Worm (Caenorhabditis elegans) whole organism, late embryonic: ENCODE measurements around the gene lmtr-5.

Experiments used
- C38D4.7 ChIP-seq: fragments of 200-800 bp; sonication (Bioruptor generic); optimal IDR thresholded peaks from 2 replicates; lab custom pipeline; 2018; ENCODE audit warnings: mild to moderate bottlenecking, missing genetic modification characterization, moderate library complexity, missing compliant biosample characterization
- K02D7.2 ChIP-seq: sonication (generic microtip); optimal IDR thresholded peaks from 2 replicates; lab custom pipeline; 2017; ENCODE audit warnings: mild to moderate bottlenecking, missing genetic modification characterization, missing compliant biosample characterization
- K09A11.1 ChIP-seq: sonication (generic microtip); optimal IDR thresholded peaks from 2 replicates; lab custom pipeline; 2017; ENCODE audit warnings: antibody characterized with exemption, mild to moderate bottlenecking, missing genetic modification characterization, missing compliant biosample characterization; ENCODE audit not compliant: insufficient read depth
- Y22D7AL.16 ChIP-seq: sonication (generic microtip); optimal IDR thresholded peaks from 2 replicates; lab custom pipeline; 2016; ENCODE audit warnings: missing genetic modification characterization, missing compliant biosample characterization
- ahr-1 ChIP-seq: sonication (generic microtip); optimal IDR thresholded peaks from 2 replicates; lab custom pipeline; 2016; ENCODE audit warnings: missing genetic modification characterization, missing compliant biosample characterization
- ceh-14 ChIP-seq: sonication (generic microtip); optimal IDR thresholded peaks from 2 replicates; lab custom pipeline; 2016; ENCODE audit warnings: missing genotype, missing genetic modification characterization, missing compliant biosample characterization
- ceh-18 ChIP-seq: sonication (generic microtip); optimal IDR thresholded peaks from 2 replicates; lab custom pipeline; 2016; ENCODE audit warnings: missing genetic modification characterization, missing compliant biosample characterization
- ceh-2 ChIP-seq: sonication (generic microtip); optimal IDR thresholded peaks from 2 replicates; lab custom pipeline; 2016; ENCODE audit warnings: missing genotype, missing genetic modification characterization, missing compliant biosample characterization
- ceh-22 ChIP-seq: sonication (generic microtip); optimal IDR thresholded peaks from 2 replicates; lab custom pipeline; 2017; ENCODE audit warnings: missing biosample characterization, missing genetic modification characterization
- ceh-31 ChIP-seq: sonication (generic microtip); optimal IDR thresholded peaks from 2 replicates; lab custom pipeline; 2016; ENCODE audit warnings: missing genetic modification characterization, missing compliant biosample characterization
- ceh-48 ChIP-seq: sonication (generic microtip); optimal IDR thresholded peaks from 2 replicates; lab custom pipeline; 2016; ENCODE audit warnings: missing genetic modification characterization, inconsistent platforms, missing compliant biosample characterization
- dve-1 ChIP-seq: sonication (generic microtip); optimal IDR thresholded peaks from 2 replicates; lab custom pipeline; 2017; ENCODE audit warnings: antibody characterized with exemption, mild to moderate bottlenecking, missing genetic modification characterization, missing compliant biosample characterization
- elt-2 ChIP-seq: sonication (generic microtip); optimal IDR thresholded peaks from 2 replicates; lab custom pipeline; 2016; ENCODE audit warnings: missing genetic modification reagents, missing genetic modification characterization, missing compliant biosample characterization
- ets-4 ChIP-seq: sonication (generic microtip); optimal IDR thresholded peaks from 2 replicates; lab custom pipeline; 2016; ENCODE audit warnings: missing genetic modification characterization, missing compliant biosample characterization
- eyg-1 ChIP-seq: sonication (generic microtip); optimal IDR thresholded peaks from 2 replicates; lab custom pipeline; 2016; ENCODE audit warnings: missing genotype, missing genetic modification characterization, missing compliant biosample characterization
- fax-1 ChIP-seq: sonication (generic microtip); optimal IDR thresholded peaks from 2 replicates; lab custom pipeline; 2016; ENCODE audit warnings: missing genotype, missing genetic modification characterization, missing compliant biosample characterization
- fkh-6 ChIP-seq: sonication (generic microtip); optimal IDR thresholded peaks from 2 replicates; lab custom pipeline; 2016; ENCODE audit warnings: missing genetic modification characterization, missing compliant biosample characterization
- hlh-13 ChIP-seq: fragments of 200-800 bp; sonication (Bioruptor generic); optimal IDR thresholded peaks from 2 replicates; lab custom pipeline; 2018; ENCODE audit warnings: mild to moderate bottlenecking, missing genetic modification characterization, missing compliant biosample characterization
- hlh-30 ChIP-seq: sonication (generic microtip); optimal IDR thresholded peaks from 2 replicates; lab custom pipeline; 2017; ENCODE audit warnings: antibody characterized with exemption, missing genetic modification characterization, missing compliant biosample characterization; ENCODE audit not compliant: insufficient read depth
- lim-6 ChIP-seq: sonication (generic microtip); optimal IDR thresholded peaks from 2 replicates; lab custom pipeline; 2016; ENCODE audit warnings: missing genetic modification characterization, missing compliant biosample characterization
- mec-3 ChIP-seq: sonication (generic microtip); optimal IDR thresholded peaks from 2 replicates; lab custom pipeline; 2016; ENCODE audit warnings: borderline replicate concordance, missing genetic modification characterization, missing compliant biosample characterization
- nfya-1 ChIP-seq: sonication (generic microtip); optimal IDR thresholded peaks from 2 replicates; lab custom pipeline; 2017; ENCODE audit warnings: missing genetic modification characterization, mild to moderate bottlenecking, missing compliant biosample characterization, antibody characterized with exemption, moderate library complexity
- nhr-11 ChIP-seq: fragments of 150-350 bp; optimal IDR thresholded peaks from 2 replicates; lab custom pipeline; 2014; ENCODE audit warnings: missing biosample characterization, missing genetic modification characterization
- npax-4 ChIP-seq: sonication (generic microtip); optimal IDR thresholded peaks from 2 replicates; lab custom pipeline; 2016; ENCODE audit warnings: missing genetic modification characterization, missing compliant biosample characterization
- pha-2 ChIP-seq: sonication (generic microtip); optimal IDR thresholded peaks from 2 replicates; lab custom pipeline; 2017; ENCODE audit warnings: mild to moderate bottlenecking, missing genetic modification characterization, missing compliant biosample characterization
- pha-4 ChIP-seq: fragments of 150-350 bp; optimal IDR thresholded peaks from 2 replicates; lab custom pipeline; 2018; ENCODE audit warnings: missing biosample characterization, missing genetic modification reagents, missing genetic modification characterization
- pqm-1 ChIP-seq: sonication (generic microtip); optimal IDR thresholded peaks from 2 replicates; lab custom pipeline; 2016; ENCODE audit warnings: missing genetic modification characterization, missing compliant biosample characterization
- sox-4 ChIP-seq: sonication (generic microtip); optimal IDR thresholded peaks from 2 replicates; lab custom pipeline; 2017; ENCODE audit warnings: mild to moderate bottlenecking, missing genetic modification characterization, inconsistent platforms, missing compliant biosample characterization
- syd-9 ChIP-seq: sonication (generic microtip); optimal IDR thresholded peaks from 2 replicates; lab custom pipeline; 2016; ENCODE audit warnings: mild to moderate bottlenecking, missing genetic modification characterization, moderate library complexity, missing compliant biosample characterization
- tbx-2 ChIP-seq: sonication (generic microtip); optimal IDR thresholded peaks from 2 replicates; lab custom pipeline; 2016; ENCODE audit warnings: missing genetic modification characterization, missing compliant biosample characterization
- unc-42 ChIP-seq: sonication (generic microtip); optimal IDR thresholded peaks from 2 replicates; lab custom pipeline; 2016; ENCODE audit warnings: missing genotype, missing genetic modification characterization, missing compliant biosample characterization
- ztf-16 ChIP-seq: sonication (generic microtip); optimal IDR thresholded peaks from 2 replicates; lab custom pipeline; 2017; ENCODE audit warnings: missing genetic modification characterization, missing compliant biosample characterization

lmtr-5 gene

DNA sequence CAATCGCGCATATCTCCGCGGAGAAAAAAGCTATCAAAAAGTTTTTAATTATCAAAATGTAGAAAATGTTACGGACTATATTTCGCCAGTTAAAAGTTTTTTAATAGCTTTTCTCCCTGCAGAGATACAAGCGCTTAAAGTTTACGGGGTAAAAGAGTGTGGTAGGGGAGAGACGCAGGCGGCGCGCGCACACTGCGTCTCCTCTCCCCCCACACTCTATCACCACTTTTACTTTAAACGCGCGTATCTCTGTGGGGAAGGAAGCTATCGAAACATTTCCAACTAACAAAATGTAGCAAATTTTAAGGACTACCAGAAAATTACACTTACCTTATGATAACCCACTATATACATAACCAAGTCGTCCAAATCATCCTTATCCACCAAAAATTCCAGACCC lies 20.1 kb downstream of the lmtr-5 start:
- TF ChIP-seq mec-3 (tag; lab: Kevin White, UChicago) (no peak), K02D7.2 (no peak), nhr-11 (tag; lab: Kevin White, UChicago) (no peak), ceh-2 (no peak)

DNA sequence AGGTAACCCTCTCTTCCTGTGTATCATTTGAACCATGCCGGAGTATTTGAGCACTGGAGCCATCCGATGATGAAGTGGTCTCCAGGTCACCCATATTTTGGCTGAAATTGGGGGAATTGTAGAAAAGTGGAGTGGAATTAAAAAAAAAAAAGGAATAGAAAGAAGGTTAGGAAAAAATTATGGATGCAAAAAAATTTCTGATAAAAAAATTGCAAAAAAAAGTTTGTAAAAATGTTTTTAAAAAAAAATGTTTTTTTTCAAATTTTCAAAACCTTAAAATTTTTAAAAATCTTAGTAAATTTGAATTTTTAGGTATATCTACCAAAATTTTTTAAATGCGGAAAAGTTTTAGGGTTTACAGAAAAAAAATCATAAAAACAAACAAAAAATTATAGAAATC lies 35.6 kb downstream of the lmtr-5 start, which contains the start of gene frm-8:
Gene frm-8 (minus strand): TSS at position 101 of the 400 bp plus-strand sequence.
- TF ChIP-seq elt-2 (tag; lab: Kevin White, UChicago): no peak
- TF ChIP-seq ceh-14 (tag; lab: Kevin White, UChicago): no peak
- no peak for TF ChIP-seq pha-2 (tag; lab: Kevin White, UChicago)
- TF ChIP-seq fax-1: no peak
- no peak for TF ChIP-seq pqm-1
- TF ChIP-seq unc-42: no peak
- TF ChIP-seq K09A11.1 (tag; lab: Kevin White, UChicago): no peak
- no peak for TF ChIP-seq fkh-6 (tag; lab: Kevin White, UChicago)
- no peak for TF ChIP-seq sox-4 (tag; lab: Kevin White, UChicago)
- no peak for TF ChIP-seq mec-3 (tag; lab: Kevin White, UChicago)
- no peak for TF ChIP-seq hlh-30 (tag; lab: Kevin White, UChicago)
- no peak for TF ChIP-seq Y22D7AL.16 (tag; lab: Kevin White, UChicago)
- TF ChIP-seq nfya-1 (tag; lab: Kevin White, UChicago): no peak
- no peak for TF ChIP-seq hlh-13 (GFP tag; lab: Kevin White, UChicago)
- TF ChIP-seq pha-4: no peak
- TF ChIP-seq ets-4: no peak

DNA sequence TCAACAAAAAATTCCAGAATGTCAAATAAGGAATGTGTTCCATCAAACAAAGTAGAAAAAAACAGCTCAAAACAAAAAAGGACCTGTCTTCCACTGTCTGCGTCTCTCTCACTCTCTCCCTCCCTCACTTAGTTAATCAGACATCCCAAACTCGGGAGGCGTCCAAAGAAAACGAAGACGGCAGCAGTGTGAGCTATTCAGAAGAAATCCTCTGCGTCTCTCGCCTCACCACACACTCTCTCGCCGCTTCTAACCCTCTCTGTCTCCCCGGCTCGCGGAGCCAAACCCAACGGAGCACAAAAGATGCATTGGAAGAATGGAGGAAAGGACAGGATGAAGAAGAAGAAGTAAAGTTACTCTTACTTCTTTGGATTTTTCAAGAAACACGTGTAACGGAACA lies 36.8 kb downstream of the lmtr-5 start:
- TF ChIP-seq ceh-31 (tag; lab: Kevin White, UChicago): peak; percentile 75
- peak; percentile 62 for TF ChIP-seq unc-42
- TF ChIP-seq nfya-1 (tag; lab: Kevin White, UChicago): peak; percentile 59
- TF ChIP-seq ceh-22 (tag; lab: Kevin White, UChicago): no peak
- no peak for TF ChIP-seq ets-4
- peak; percentile 4 for TF ChIP-seq tbx-2 (tag; lab: Kevin White, UChicago)
- no peak for TF ChIP-seq pha-4
- no peak for TF ChIP-seq ztf-16
- TF ChIP-seq, all 69 proteins: peak for 4

DNA sequence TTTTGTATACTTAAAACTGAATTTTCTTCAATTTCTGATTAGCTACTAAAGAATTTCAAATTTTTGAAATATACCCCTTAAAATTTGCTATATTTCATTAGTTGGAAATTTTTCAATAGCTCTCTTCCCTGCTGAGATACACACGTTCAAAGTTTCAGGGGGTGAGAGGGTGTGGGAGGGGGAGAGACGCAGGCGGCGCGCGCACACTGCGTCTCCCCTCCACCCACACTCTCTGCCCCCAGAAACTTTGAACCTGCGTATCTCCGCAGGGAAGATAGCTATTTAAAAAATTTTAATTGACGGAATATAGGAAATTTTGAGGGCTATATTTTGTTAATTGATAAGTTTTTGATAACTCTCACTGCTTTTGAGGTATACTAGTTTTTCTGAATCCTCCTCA lies 39.2 kb downstream of the lmtr-5 start:
- TF ChIP-seq C38D4.7 (GFP tag; lab: Kevin White, UChicago): no peak
- no peak for TF ChIP-seq syd-9 (tag; lab: Kevin White, UChicago)
- TF ChIP-seq fax-1: no peak
- TF ChIP-seq dve-1 (tag; lab: Kevin White, UChicago): no peak
- no peak for TF ChIP-seq ceh-14 (tag; lab: Kevin White, UChicago)
- no peak for TF ChIP-seq eyg-1
- no peak for TF ChIP-seq npax-4 (tag; lab: Kevin White, UChicago)
- TF ChIP-seq ceh-18 (tag; lab: Kevin White, UChicago): no peak

DNA sequence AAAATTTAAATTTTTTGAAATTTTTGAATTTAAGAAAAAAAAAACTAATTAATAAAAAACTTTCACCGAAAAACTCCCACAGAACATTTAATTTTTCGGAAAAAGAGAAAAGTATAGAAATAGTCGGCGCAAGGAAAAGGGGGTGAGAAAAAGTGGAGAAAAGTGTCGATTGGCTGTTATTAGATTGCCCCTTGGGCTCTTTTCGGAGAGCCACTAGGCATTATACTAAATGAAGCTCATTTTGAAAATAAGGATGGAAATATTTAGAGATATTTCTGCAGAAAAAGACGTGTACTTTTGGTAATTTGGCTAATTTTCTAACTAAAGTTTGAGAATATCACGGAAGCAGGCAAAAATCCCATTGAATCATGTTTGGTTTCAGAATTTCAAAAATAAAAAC lies 40.6 kb downstream of the lmtr-5 start:
- TF ChIP-seq lim-6 (tag; lab: Kevin White, UChicago) (no peak), ceh-48 (tag; lab: Kevin White, UChicago) (no peak), eyg-1 (no peak), ahr-1 (tag; lab: Kevin White, UChicago) (no peak), unc-42 (peak; percentile 89), ceh-14 (tag; lab: Kevin White, UChicago) (no peak)
- TF ChIP-seq, all 69 proteins: peak for 1

DNA sequence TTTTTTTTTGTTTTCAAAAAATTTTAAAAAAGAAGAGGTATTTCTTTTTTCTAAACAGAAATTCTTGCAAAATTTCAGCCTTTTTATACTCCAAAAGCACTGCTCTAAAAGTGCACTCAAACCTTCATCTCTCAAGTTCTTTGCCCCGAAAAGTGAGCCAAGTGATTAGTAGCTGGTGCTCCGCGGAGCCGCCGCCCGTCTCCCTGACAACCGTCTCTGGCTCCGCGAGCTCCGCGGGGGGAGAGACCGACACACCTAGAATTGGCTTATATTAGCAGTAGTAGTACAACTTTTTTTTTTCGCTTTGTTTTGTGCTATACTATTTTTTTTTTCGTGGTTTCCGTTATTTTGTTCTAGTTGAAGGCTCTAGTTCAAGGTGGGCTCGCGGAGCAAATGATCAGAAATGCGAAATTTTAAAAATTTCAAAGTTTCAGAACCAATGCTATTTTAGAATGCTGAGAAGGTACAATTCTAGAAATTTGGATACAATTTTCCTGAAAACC lies 49.2 kb downstream of the lmtr-5 start, which contains the start of gene Y53G8AL.1:
Gene Y53G8AL.1 (plus strand): TSS at position 453 of the 503 bp plus-strand sequence.
- TF ChIP-seq ceh-14 (tag; lab: Kevin White, UChicago) (peak; percentile 40), eyg-1 (no peak)
- TF ChIP-seq, all 69 proteins: peak for 1
